Worm (Caenorhabditis elegans) whole organism, L2 larva: Measurements from ENCODE around the gene K06A4.10.

ENCODE experiments used
- C34F6.9 ChIP-seq: fragments of 150-350 bp; optimal IDR thresholded peaks from 2 replicates; lab custom pipeline; 2014; ENCODE audit warnings: missing biosample characterization, missing genetic modification characterization
- F13H6.1 ChIP-seq: sonication (generic microtip); optimal IDR thresholded peaks from 2 replicates; lab custom pipeline; 2016; ENCODE audit warnings: missing genetic modification characterization, missing compliant biosample characterization
- alr-1 ChIP-seq: fragments of 150-350 bp; optimal IDR thresholded peaks from 2 replicates; lab custom pipeline; 2014; ENCODE audit warnings: missing biosample characterization, missing genetic modification characterization
- aly-2 ChIP-seq: fragments of 150-350 bp; optimal IDR thresholded peaks from 2 replicates; lab custom pipeline; 2014; ENCODE audit warnings: missing biosample characterization, missing genetic modification characterization
- ama-1 ChIP-seq: fragments of 150-350 bp; optimal IDR thresholded peaks from 2 replicates; lab custom pipeline; 2018; ENCODE audit warnings: inconsistent platforms
- blmp-1 ChIP-seq: sonication (generic microtip); optimal IDR thresholded peaks from 2 replicates; lab custom pipeline; 2017; ENCODE audit warnings: missing genetic modification characterization, mild to moderate bottlenecking, missing compliant biosample characterization, antibody characterized with exemption, moderate library complexity; ENCODE audit not compliant: insufficient read depth
- ceh-82 ChIP-seq: fragments of 150-350 bp; optimal IDR thresholded peaks from 2 replicates; lab custom pipeline; 2014; ENCODE audit warnings: missing biosample characterization, missing genetic modification characterization
- crh-2 ChIP-seq: sonication (generic microtip); optimal IDR thresholded peaks from 2 replicates; lab custom pipeline; 2017; ENCODE audit warnings: missing biosample characterization, missing genetic modification characterization
- dmd-4 ChIP-seq: sonication (generic microtip); optimal IDR thresholded peaks from 2 replicates; lab custom pipeline; 2017; ENCODE audit warnings: missing biosample characterization, missing genetic modification characterization
- elt-1 ChIP-seq: fragments of 150-350 bp; optimal IDR thresholded peaks from 2 replicates; lab custom pipeline; 2014; ENCODE audit warnings: missing biosample characterization, missing genetic modification characterization
- elt-3 ChIP-seq: sonication (generic microtip); optimal IDR thresholded peaks from 2 replicates; lab custom pipeline; 2017; ENCODE audit warnings: missing biosample characterization, missing genetic modification characterization
- fos-1 ChIP-seq: fragments of 150-350 bp; optimal IDR thresholded peaks from 2 replicates; lab custom pipeline; 2014; ENCODE audit warnings: missing biosample characterization, missing genetic modification characterization
- gmeb-1 ChIP-seq: fragments of 150-350 bp; optimal IDR thresholded peaks from 2 replicates; lab custom pipeline; 2014; ENCODE audit warnings: missing biosample characterization, missing genetic modification characterization
- lin-13 ChIP-seq: fragments of 150-350 bp; optimal IDR thresholded peaks from 2 replicates; lab custom pipeline; 2014; ENCODE audit warnings: missing biosample characterization, missing genetic modification reagents, missing genetic modification characterization
- lin-39 ChIP-seq: fragments of 150-350 bp; optimal IDR thresholded peaks from 2 replicates; lab custom pipeline; 2014; ENCODE audit warnings: missing biosample characterization, missing genetic modification reagents, missing genetic modification characterization
- lsy-2 ChIP-seq, 2 experiments: fragments of 150-350 bp in 1 of 2; sonication (generic microtip) in 1 of 2; optimal IDR thresholded peaks; 2 replicates each; lab custom pipeline; 2014 to 2017; ENCODE audit warnings: missing biosample characterization in 2 of 2, missing genetic modification characterization in 2 of 2
- mab-5 ChIP-seq: fragments of 150-350 bp; optimal IDR thresholded peaks from 2 replicates; lab custom pipeline; 2014; ENCODE audit warnings: missing biosample characterization, missing genetic modification characterization
- mbf-1 ChIP-seq: sonication (generic microtip); optimal IDR thresholded peaks from 2 replicates; lab custom pipeline; 2017; ENCODE audit warnings: missing biosample characterization, missing genetic modification characterization
- mdl-1 ChIP-seq, 2 experiments: fragments of 150-350 bp in 1 of 2; sonication (generic microtip) in 1 of 2; optimal IDR thresholded peaks; 2 replicates each; lab custom pipeline; 2017; ENCODE audit warnings: missing biosample characterization in 2 of 2, missing genetic modification characterization in 2 of 2
- nhr-10 ChIP-seq: sonication (generic microtip); optimal IDR thresholded peaks from 2 replicates; lab custom pipeline; 2017; ENCODE audit warnings: missing biosample characterization, missing genetic modification characterization
- nhr-11 ChIP-seq: fragments of 150-350 bp; optimal IDR thresholded peaks from 2 replicates; lab custom pipeline; 2014; ENCODE audit warnings: missing biosample characterization, missing genetic modification characterization
- nhr-12 ChIP-seq: fragments of 150-350 bp; optimal IDR thresholded peaks from 2 replicates; lab custom pipeline; 2014; ENCODE audit warnings: missing biosample characterization, missing genetic modification characterization
- nhr-129 ChIP-seq: fragments of 150-350 bp; optimal IDR thresholded peaks from 2 replicates; lab custom pipeline; 2014; ENCODE audit warnings: missing biosample characterization, missing genetic modification characterization
- nhr-21 ChIP-seq: fragments of 150-350 bp; optimal IDR thresholded peaks from 2 replicates; lab custom pipeline; 2014; ENCODE audit warnings: missing biosample characterization, missing genetic modification characterization
- nhr-237 ChIP-seq: fragments of 150-350 bp; optimal IDR thresholded peaks from 2 replicates; lab custom pipeline; 2014; ENCODE audit warnings: missing biosample characterization, missing genetic modification characterization
- nhr-25 ChIP-seq: fragments of 150-350 bp; sonication (generic microtip); optimal IDR thresholded peaks from 3 replicates; lab custom pipeline; 2014; ENCODE audit warnings: missing biosample characterization, missing genetic modification characterization
- nhr-77 ChIP-seq: fragments of 150-350 bp; optimal IDR thresholded peaks from 2 replicates; lab custom pipeline; 2014; ENCODE audit warnings: missing biosample characterization, missing genetic modification characterization
- sem-4 ChIP-seq: fragments of 150-350 bp; optimal IDR thresholded peaks from 2 replicates; lab custom pipeline; 2014; ENCODE audit warnings: missing biosample characterization, missing genetic modification reagents, missing genetic modification characterization
- sma-3 ChIP-seq: sonication (generic microtip); optimal IDR thresholded peaks from 2 replicates; lab custom pipeline; 2016; ENCODE audit warnings: missing genetic modification reagents, missing genetic modification characterization, missing compliant biosample characterization
- sma-9 ChIP-seq, 2 experiments: fragments of 150-350 bp in 1 of 2; sonication (generic microtip) in 1 of 2; optimal IDR thresholded peaks; 2 replicates each; lab custom pipeline; 2014 to 2016; ENCODE audit warnings: missing genetic modification characterization in 2 of 2, mild to moderate bottlenecking in 1 of 2, missing biosample characterization in 1 of 2, missing compliant biosample characterization in 1 of 2, missing genetic modification reagents in 1 of 2, moderate library complexity in 1 of 2
- unc-39 ChIP-seq: fragments of 150-350 bp; optimal IDR thresholded peaks from 2 replicates; lab custom pipeline; 2014; ENCODE audit warnings: missing biosample characterization, missing genetic modification characterization
- unc-55 ChIP-seq: fragments of 150-350 bp; sonication (generic microtip); optimal IDR thresholded peaks from 3 replicates; lab custom pipeline; 2014; ENCODE audit warnings: missing biosample characterization, missing genetic modification reagents, missing genetic modification characterization
- zag-1 ChIP-seq: fragments of 150-350 bp; optimal IDR thresholded peaks from 2 replicates; lab custom pipeline; 2014; ENCODE audit warnings: missing biosample characterization, missing genetic modification characterization
- ztf-1 ChIP-seq: fragments of 200-800 bp; sonication (Bioruptor generic); conservative IDR thresholded peaks from 2 replicates; pipeline ENCODE4 v1.3.6; 2022; ENCODE audit warnings: missing genetic modification characterization, missing compliant biosample characterization
- ztf-11 ChIP-seq: sonication (generic microtip); optimal IDR thresholded peaks from 2 replicates; lab custom pipeline; 2017; ENCODE audit warnings: missing biosample characterization, missing genetic modification characterization

Gene K06A4.10

ce11 chrV:9489411-9489810 lies at the start of gene K06A4.10:
TSS of gene K06A4.10 (minus strand) at chrV:9489800.
- TF ChIP-seq mab-5 (no peak), fos-1 (tag; lab: Kevin White, UChicago) (peak; percentile 28), elt-3 (tag; lab: Kevin White, UChicago) (no peak), nhr-25 (tag; lab: Kevin White, UChicago) (no peak)
- TF ChIP-seq, all 48 proteins: peak for 1

- peak; percentile 26 for TF ChIP-seq F13H6.1 (tag; lab: Kevin White, UChicago)
- no peak for TF ChIP-seq nhr-129 (tag; lab: Kevin White, UChicago)
- TF ChIP-seq elt-1 (tag; lab: Kevin White, UChicago) = no peak
- TF ChIP-seq ztf-11 (tag; lab: Kevin White, UChicago) = no peak
- TF ChIP-seq sem-4 = no peak
- TF ChIP-seq crh-2 = no peak
- TF ChIP-seq aly-2 (tag; lab: Kevin White, UChicago) = no peak
- no peak for TF ChIP-seq unc-39 (tag; lab: Kevin White, UChicago)
- TF ChIP-seq elt-3 (tag; lab: Kevin White, UChicago) = no peak
- no peak for TF ChIP-seq ceh-82
- TF ChIP-seq fos-1 (tag; lab: Kevin White, UChicago) = peak; percentile 15
- TF ChIP-seq nhr-11 (tag; lab: Kevin White, UChicago) = no peak
- no peak for TF ChIP-seq unc-55 (GFP tag; lab: Kevin White, UChicago)
- no peak for TF ChIP-seq mab-5
- TF ChIP-seq mbf-1 (tag; lab: Kevin White, UChicago) = no peak
- no peak for TF ChIP-seq nhr-21
- TF ChIP-seq lsy-2 (tag; optimal IDR thresholded peaks at IDR 0.05; lab: Kevin White, UChicago) = peak in 1 of 2 experiments; percentile 17
- TF ChIP-seq nhr-77 (tag; lab: Kevin White, UChicago) = no peak
- peak; percentile 58 for TF ChIP-seq C34F6.9 (tag; lab: Kevin White, UChicago)
- TF ChIP-seq sma-9 (GFP tag; optimal IDR thresholded peaks at IDR 0.05; lab: Kevin White, UChicago) = peak; percentile 58
- TF ChIP-seq sma-9 (tag; optimal IDR thresholded peaks at IDR 0.05; lab: Kevin White, UChicago) = no peak
- TF ChIP-seq gmeb-1 (tag; lab: Kevin White, UChicago) = peak; percentile 33
- no peak for TF ChIP-seq alr-1 (tag; lab: Kevin White, UChicago)
- TF ChIP-seq lin-13 = no peak
- no peak for TF ChIP-seq mdl-1 (tag; optimal IDR thresholded peaks at IDR 0.05; lab: Kevin White, UChicago)
- no peak for TF ChIP-seq nhr-10 (tag; lab: Kevin White, UChicago)
- peak; percentile 30 for TF ChIP-seq sma-3 (GFP tag; lab: Kevin White, UChicago)
- no peak for TF ChIP-seq nhr-12 (tag; lab: Kevin White, UChicago)
- TF ChIP-seq ama-1 = no peak
Observed at ce11 chrV:9536505-9536904, 46.9 kb upstream of the K06A4.10 start, which contains the start of gene C50F4.4. TSS of gene C50F4.4 (plus strand) at chrV:9536771.

ce11 chrV:9534621-9535020 lies 45.0 kb upstream of the K06A4.10 start, which contains the start of gene tag-329:
TSS of gene tag-329 (plus strand) at chrV:9534921.
- TF ChIP-seq nhr-129 (tag; lab: Kevin White, UChicago) = no peak
- TF ChIP-seq nhr-237 (tag; lab: Kevin White, UChicago) = no peak
- TF ChIP-seq, all 48 proteins: peak for 0

- TF ChIP-seq C34F6.9 (tag; lab: Kevin White, UChicago) = no peak
- TF ChIP-seq, all 48 proteins: peak for 0
Observed at ce11 chrV:9531477-9531876, 41.9 kb upstream of the K06A4.10 start, which contains the start of the genes C50F4.10 and pfk-1.2. TSS of gene C50F4.10 (minus strand) at chrV:9531577. TSS of gene pfk-1.2 (plus strand) at chrV:9531801.

- TF ChIP-seq ceh-82 (no peak), zag-1 (tag; lab: Kevin White, UChicago) (no peak), blmp-1 (tag; lab: Kevin White, UChicago) (no peak), mab-5 (no peak), gmeb-1 (tag; lab: Kevin White, UChicago) (no peak), sma-9 (GFP tag; optimal IDR thresholded peaks at IDR 0.05; lab: Kevin White, UChicago) (no peak), sma-9 (tag; optimal IDR thresholded peaks at IDR 0.05; lab: Kevin White, UChicago) (no peak), ztf-1 (GFP tag; lab: Robert Waterston, UW) (no peak), alr-1 (tag; lab: Kevin White, UChicago) (no peak), ama-1 (no peak), nhr-25 (tag; lab: Kevin White, UChicago) (no peak), lin-13 (no peak), unc-39 (tag; lab: Kevin White, UChicago) (no peak), sma-3 (GFP tag; lab: Kevin White, UChicago) (no peak), dmd-4 (tag; lab: Kevin White, UChicago) (no peak), nhr-237 (tag; lab: Kevin White, UChicago) (no peak), lin-39 (tag; lab: Kevin White, UChicago) (no peak)
Observed at ce11 chrV:9527984-9528383, 38.4 kb upstream of the K06A4.10 start.
